Worm (Caenorhabditis elegans): ENCODE data around the gene nhr-60.
"Not testable (repeated sequence)": the region's sequence is repeated elsewhere in the genome, so short reads cannot be mapped to it uniquely, and the experiment has no call there.

Gene nhr-60

DNA sequence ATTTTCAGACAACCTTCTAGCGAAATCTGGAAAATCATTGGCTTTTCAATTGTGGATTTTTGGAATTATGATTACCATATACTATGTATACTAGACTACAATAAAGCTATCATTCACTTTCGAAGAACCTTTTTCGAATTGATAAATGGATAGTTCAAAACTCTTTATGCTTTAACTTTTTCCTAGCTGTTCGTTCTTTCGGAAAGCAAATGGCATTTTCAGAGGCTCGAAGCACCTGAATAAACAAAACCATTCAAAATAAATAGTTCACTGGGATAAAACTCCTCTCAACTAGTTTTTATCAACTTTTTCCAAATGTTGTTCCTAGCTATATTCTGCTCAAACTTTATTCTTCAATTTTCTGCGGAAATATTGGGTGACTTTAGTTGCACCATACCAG, 8.0 kb upstream of the nhr-60 start, which contains the start of gene T26E4.2:
T26E4.2 (plus strand) TSS at position 301 of the 400 bp plus-strand sequence.
- no peak for TF ChIP-seq unc-62 (GFP tag; optimal IDR thresholded peaks at IDR 0.05)

ce11 chrV:15779128-15779729, 6.2 kb upstream of the nhr-60 start, which contains the start of the genes nhr-285 and irld-52:
nhr-285 (minus strand) TSS chrV:15779228.
irld-52 (plus strand) TSS chrV:15779679.
- TF ChIP-seq unc-62 (GFP tag; optimal IDR thresholded peaks at IDR 0.05) = no peak

ce11 chrV:15776651-15777050, 3.6 kb upstream of the nhr-60 start, which contains the start of gene nhr-283:
nhr-283 (minus strand) TSS chrV:15776751.
- TF ChIP-seq unc-62 (GFP tag; optimal IDR thresholded peaks at IDR 0.05) = no peak

- TF ChIP-seq unc-62 (GFP tag; optimal IDR thresholded peaks at IDR 0.05) = no peak
Measured at ce11 chrV:15773941-15774340, 900 bp upstream of the nhr-60 start.

ce11 chrV:15769072-15769471, 4.0 kb downstream of the nhr-60 start, which contains the start of gene F57A10.4:
F57A10.4 (plus strand) TSS chrV:15769438.
- TF ChIP-seq unc-62 (GFP tag; optimal IDR thresholded peaks at IDR 0.05) = no peak

DNA sequence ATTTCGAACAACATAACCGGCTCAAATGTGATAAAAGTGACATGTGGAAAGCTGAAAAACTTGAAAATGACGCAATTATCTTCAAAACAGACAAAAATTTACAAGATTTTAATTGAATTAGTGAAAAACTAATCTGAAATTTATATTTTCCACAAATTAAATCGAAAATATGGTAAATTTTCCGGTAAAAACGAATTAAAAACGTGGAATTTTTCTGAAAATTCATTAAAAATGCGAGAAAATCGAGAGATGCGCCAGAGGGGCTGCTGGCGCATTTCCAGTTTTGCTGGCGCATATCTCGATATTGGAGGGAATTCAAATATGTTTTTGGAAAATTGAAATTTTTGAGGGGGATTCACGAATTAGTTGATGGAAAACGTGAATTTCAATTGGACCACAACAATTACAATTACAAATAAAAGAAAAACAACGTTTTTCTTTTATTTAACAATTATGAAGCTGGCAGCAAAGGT, 6.9 kb downstream of the nhr-60 start, which contains the start of the genes haf-3 and F57A10.2:
haf-3 (minus strand) TSS at position 51 of the 473 bp plus-strand sequence.
F57A10.2 (plus strand) TSS at position 454 of the 473 bp plus-strand sequence.
- no peak for TF ChIP-seq unc-62 (GFP tag; optimal IDR thresholded peaks at IDR 0.05)

ce11 chrV:15758449-15758848, 14.6 kb downstream of the nhr-60 start, which contains the start of gene str-9:
str-9 (plus strand) TSS chrV:15758749.
- no peak for TF ChIP-seq unc-62 (GFP tag; optimal IDR thresholded peaks at IDR 0.05)

ce11 chrV:15757645-15758044, 15.4 kb downstream of the nhr-60 start:
- no peak for TF ChIP-seq unc-62 (GFP tag; optimal IDR thresholded peaks at IDR 0.05)

DNA sequence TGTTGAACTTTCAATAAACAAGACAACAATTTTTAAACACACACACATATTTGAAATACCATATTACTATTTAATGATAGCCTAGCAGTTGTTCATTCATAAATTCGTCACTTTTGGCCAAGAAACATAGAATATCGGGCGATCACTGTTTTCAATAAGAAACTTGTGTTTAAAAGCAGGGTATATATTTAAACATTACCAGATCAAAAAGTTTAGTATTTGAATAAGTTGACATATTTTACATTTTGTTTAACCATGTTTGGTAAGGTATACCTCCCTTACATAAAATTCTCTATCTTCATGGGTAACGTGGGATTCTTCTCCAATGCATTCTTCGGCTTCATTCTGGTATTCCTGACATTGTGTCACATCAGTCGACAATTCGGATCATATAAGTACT, 18.3 kb downstream of the nhr-60 start, which contains the start of gene str-8:
str-8 (plus strand) TSS at position 301 of the 400 bp plus-strand sequence.
- TF ChIP-seq unc-62 (GFP tag; optimal IDR thresholded peaks at IDR 0.05) = not testable (repeated sequence)

- TF ChIP-seq unc-62 (GFP tag; optimal IDR thresholded peaks at IDR 0.05) = not testable (repeated sequence)
Measured at ce11 chrV:15752941-15753340, 20.1 kb downstream of the nhr-60 start, which contains the start of gene str-5. str-5 (plus strand) TSS chrV:15753241.

ce11 chrV:15752049-15752448, 21.0 kb downstream of the nhr-60 start, which contains the start of gene str-43:
str-43 (minus strand) TSS chrV:15752149.
- no peak for TF ChIP-seq unc-62 (GFP tag; optimal IDR thresholded peaks at IDR 0.05)

DNA sequence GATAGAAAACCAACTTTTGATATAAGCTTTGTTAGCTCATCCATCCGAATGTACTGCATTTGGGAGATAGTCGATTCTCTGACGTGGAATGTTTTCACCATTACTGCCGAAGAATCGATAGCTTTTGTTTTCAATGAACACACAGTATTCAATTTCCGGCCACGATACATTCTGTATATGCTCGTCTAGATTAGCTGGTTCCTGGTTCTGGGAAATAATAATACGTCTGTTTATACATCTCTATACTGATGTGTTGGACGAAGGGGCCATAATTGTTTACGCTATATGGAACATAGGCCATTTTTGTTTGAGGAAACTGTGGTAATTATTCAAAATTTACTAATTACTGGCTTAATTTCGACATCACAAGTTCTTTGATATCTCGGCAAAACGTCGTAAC, 22.9 kb downstream of the nhr-60 start, which contains the start of gene str-6:
str-6 (minus strand) TSS at position 101 of the 400 bp plus-strand sequence.
- no peak for TF ChIP-seq unc-62 (GFP tag; optimal IDR thresholded peaks at IDR 0.05)

- not testable (repeated sequence) for TF ChIP-seq unc-62 (GFP tag; optimal IDR thresholded peaks at IDR 0.05)
Measured at ce11 chrV:15748343-15748742, 24.7 kb downstream of the nhr-60 start, which contains the start of gene T23D5.8. T23D5.8 (minus strand) TSS chrV:15748443.

- not testable (repeated sequence) for TF ChIP-seq unc-62 (GFP tag; optimal IDR thresholded peaks at IDR 0.05)
Measured at ce11 chrV:15744366-15744765, 28.7 kb downstream of the nhr-60 start, which contains the start of gene str-19. str-19 (minus strand) TSS chrV:15744466.

- no peak for TF ChIP-seq unc-62 (GFP tag; optimal IDR thresholded peaks at IDR 0.05)
Measured at ce11 chrV:15741851-15742250, 31.2 kb downstream of the nhr-60 start, which contains the start of gene str-18. str-18 (minus strand) TSS chrV:15741951.

DNA sequence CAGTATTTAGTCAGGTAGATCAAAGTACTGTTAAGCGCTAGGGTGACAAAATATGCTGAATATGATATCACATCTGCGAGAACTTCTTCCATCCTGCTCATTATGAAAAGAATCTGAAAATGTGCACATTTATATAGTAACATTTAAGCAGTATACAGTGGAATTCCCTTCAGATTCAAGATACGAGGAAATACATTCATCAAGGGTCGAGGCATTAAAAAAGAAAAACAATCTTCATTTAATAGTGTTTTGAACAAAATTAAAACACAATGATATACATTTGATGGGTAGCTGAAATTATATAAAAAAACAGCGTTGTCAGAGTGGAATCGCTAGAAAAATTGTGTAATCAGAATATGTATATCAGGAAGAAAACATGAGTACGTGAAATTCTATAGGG, 37.3 kb downstream of the nhr-60 start, which contains the start of gene str-27:
str-27 (minus strand) TSS at position 101 of the 400 bp plus-strand sequence.
- no peak for TF ChIP-seq unc-62 (GFP tag; optimal IDR thresholded peaks at IDR 0.05)
